Worm (Caenorhabditis elegans): ENCODE results near the gene syx-18.

DNA sequence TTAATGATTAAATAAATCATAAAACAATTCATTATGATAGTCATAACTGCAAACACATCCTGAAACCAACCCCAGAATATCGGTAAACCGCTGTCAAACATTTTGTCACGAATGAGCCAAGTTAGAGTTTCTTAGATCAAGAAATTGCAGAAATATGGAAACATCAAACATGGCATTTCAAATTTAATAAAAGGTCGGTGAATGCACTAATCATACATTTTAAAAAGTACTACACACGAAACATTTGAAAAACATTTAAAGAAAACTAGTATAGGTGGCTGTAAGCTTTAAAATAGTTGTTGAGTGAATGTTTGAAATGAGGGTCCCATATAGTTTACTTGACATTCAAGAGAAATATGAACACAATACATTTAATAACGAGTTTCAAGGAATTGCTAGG is 13.5 kb upstream of the syx-18 start, which contains the start of gene str-180:
- TF ChIP-seq ztf-11 (tag; optimal IDR thresholded peaks at IDR 0.05) = no peak
- no peak for TF ChIP-seq unc-62 (GFP tag; optimal IDR thresholded peaks at IDR 0.05)
- TF ChIP-seq mep-1 (tag; optimal IDR thresholded peaks at IDR 0.05) = no peak
- TF ChIP-seq drap-1 (GFP tag; optimal IDR thresholded peaks at IDR 0.05) = no peak
- TF ChIP-seq unc-39 (tag; optimal IDR thresholded peaks at IDR 0.05) = no peak

Measured in whole organism, mixed stage, embryonic.